Worm (Caenorhabditis elegans) whole organism, L2 larva: ENCODE data around the gene rps-13.

ENCODE experiments used
- C34F6.9 ChIP-seq: fragments of 150-350 bp; optimal IDR thresholded peaks from 2 replicates; lab custom pipeline; 2014; ENCODE audit warnings: missing biosample characterization, missing genetic modification characterization
- F13H6.1 ChIP-seq: sonication (generic microtip); optimal IDR thresholded peaks from 2 replicates; lab custom pipeline; 2016; ENCODE audit warnings: missing genetic modification characterization, missing compliant biosample characterization
- R02D3.7 ChIP-seq: fragments of 150-350 bp; optimal IDR thresholded peaks from 2 replicates; lab custom pipeline; 2014; ENCODE audit warnings: missing biosample characterization, missing genetic modification characterization
- Y55F3AM.14 ChIP-seq: fragments of 200-800 bp; sonication (Bioruptor generic); optimal IDR thresholded peaks from 2 replicates; lab custom pipeline; 2018; ENCODE audit warnings: mild to moderate bottlenecking, missing genetic modification characterization, missing compliant biosample characterization
- ZK546.5 ChIP-seq: sonication (generic microtip); optimal IDR thresholded peaks from 2 replicates; lab custom pipeline; 2017; ENCODE audit warnings: missing biosample characterization, missing genetic modification characterization
- alr-1 ChIP-seq: fragments of 150-350 bp; optimal IDR thresholded peaks from 2 replicates; lab custom pipeline; 2014; ENCODE audit warnings: missing biosample characterization, missing genetic modification characterization
- aly-2 ChIP-seq: fragments of 150-350 bp; optimal IDR thresholded peaks from 2 replicates; lab custom pipeline; 2014; ENCODE audit warnings: missing biosample characterization, missing genetic modification characterization
- ama-1 ChIP-seq: fragments of 150-350 bp; optimal IDR thresholded peaks from 2 replicates; lab custom pipeline; 2018; ENCODE audit warnings: inconsistent platforms
- blmp-1 ChIP-seq: sonication (generic microtip); optimal IDR thresholded peaks from 2 replicates; lab custom pipeline; 2017; ENCODE audit warnings: missing genetic modification characterization, mild to moderate bottlenecking, missing compliant biosample characterization, antibody characterized with exemption, moderate library complexity; ENCODE audit not compliant: insufficient read depth
- ceh-16 ChIP-seq: fragments of 150-350 bp; optimal IDR thresholded peaks from 2 replicates; lab custom pipeline; 2014; ENCODE audit warnings: missing biosample characterization, missing genetic modification characterization
- ceh-82 ChIP-seq: fragments of 150-350 bp; optimal IDR thresholded peaks from 2 replicates; lab custom pipeline; 2014; ENCODE audit warnings: missing biosample characterization, missing genetic modification characterization
- crh-2 ChIP-seq: sonication (generic microtip); optimal IDR thresholded peaks from 2 replicates; lab custom pipeline; 2017; ENCODE audit warnings: missing biosample characterization, missing genetic modification characterization
- dmd-4 ChIP-seq: sonication (generic microtip); optimal IDR thresholded peaks from 2 replicates; lab custom pipeline; 2017; ENCODE audit warnings: missing biosample characterization, missing genetic modification characterization
- egl-27 ChIP-seq: sonication (generic microtip); optimal IDR thresholded peaks from 3 replicates; lab custom pipeline; 2017; ENCODE audit warnings: missing biosample characterization, missing genetic modification reagents, missing genetic modification characterization
- elt-1 ChIP-seq: fragments of 150-350 bp; optimal IDR thresholded peaks from 2 replicates; lab custom pipeline; 2014; ENCODE audit warnings: missing biosample characterization, missing genetic modification characterization
- elt-3 ChIP-seq: sonication (generic microtip); optimal IDR thresholded peaks from 2 replicates; lab custom pipeline; 2017; ENCODE audit warnings: missing biosample characterization, missing genetic modification characterization
- fos-1 ChIP-seq: fragments of 150-350 bp; optimal IDR thresholded peaks from 2 replicates; lab custom pipeline; 2014; ENCODE audit warnings: missing biosample characterization, missing genetic modification characterization
- gmeb-1 ChIP-seq: fragments of 150-350 bp; optimal IDR thresholded peaks from 2 replicates; lab custom pipeline; 2014; ENCODE audit warnings: missing biosample characterization, missing genetic modification characterization
- lin-13 ChIP-seq: fragments of 150-350 bp; optimal IDR thresholded peaks from 2 replicates; lab custom pipeline; 2014; ENCODE audit warnings: missing biosample characterization, missing genetic modification reagents, missing genetic modification characterization
- lsy-2 ChIP-seq, 2 experiments: fragments of 150-350 bp in 1 of 2; sonication (generic microtip) in 1 of 2; optimal IDR thresholded peaks; 2 replicates each; lab custom pipeline; 2014 to 2017; ENCODE audit warnings: missing biosample characterization in 2 of 2, missing genetic modification characterization in 2 of 2
- mbf-1 ChIP-seq: sonication (generic microtip); optimal IDR thresholded peaks from 2 replicates; lab custom pipeline; 2017; ENCODE audit warnings: missing biosample characterization, missing genetic modification characterization
- mdl-1 ChIP-seq, 2 experiments: fragments of 150-350 bp in 1 of 2; sonication (generic microtip) in 1 of 2; optimal IDR thresholded peaks; 2 replicates each; lab custom pipeline; 2017; ENCODE audit warnings: missing biosample characterization in 2 of 2, missing genetic modification characterization in 2 of 2
- nhr-12 ChIP-seq: fragments of 150-350 bp; optimal IDR thresholded peaks from 2 replicates; lab custom pipeline; 2014; ENCODE audit warnings: missing biosample characterization, missing genetic modification characterization
- nhr-129 ChIP-seq: fragments of 150-350 bp; optimal IDR thresholded peaks from 2 replicates; lab custom pipeline; 2014; ENCODE audit warnings: missing biosample characterization, missing genetic modification characterization
- nhr-21 ChIP-seq: fragments of 150-350 bp; optimal IDR thresholded peaks from 2 replicates; lab custom pipeline; 2014; ENCODE audit warnings: missing biosample characterization, missing genetic modification characterization
- nhr-23 ChIP-seq: fragments of 150-350 bp; optimal IDR thresholded peaks from 2 replicates; lab custom pipeline; 2014; ENCODE audit warnings: missing biosample characterization, missing genetic modification reagents, missing genetic modification characterization
- nhr-237 ChIP-seq: fragments of 150-350 bp; optimal IDR thresholded peaks from 2 replicates; lab custom pipeline; 2014; ENCODE audit warnings: missing biosample characterization, missing genetic modification characterization
- nhr-25 ChIP-seq: fragments of 150-350 bp; sonication (generic microtip); optimal IDR thresholded peaks from 3 replicates; lab custom pipeline; 2014; ENCODE audit warnings: missing biosample characterization, missing genetic modification characterization
- nhr-6 ChIP-seq: fragments of 150-350 bp; optimal IDR thresholded peaks from 2 replicates; lab custom pipeline; 2014; ENCODE audit warnings: missing biosample characterization, missing genetic modification characterization
- nhr-77 ChIP-seq: fragments of 150-350 bp; optimal IDR thresholded peaks from 2 replicates; lab custom pipeline; 2014; ENCODE audit warnings: missing biosample characterization, missing genetic modification characterization
- peb-1 ChIP-seq: fragments of 150-350 bp; optimal IDR thresholded peaks from 2 replicates; lab custom pipeline; 2014; ENCODE audit warnings: missing biosample characterization, missing genetic modification characterization
- sem-4 ChIP-seq: fragments of 150-350 bp; optimal IDR thresholded peaks from 2 replicates; lab custom pipeline; 2014; ENCODE audit warnings: missing biosample characterization, missing genetic modification reagents, missing genetic modification characterization
- skn-1 ChIP-seq: sonication (generic microtip); optimal IDR thresholded peaks from 2 replicates; lab custom pipeline; 2017; ENCODE audit warnings: missing biosample characterization, missing genetic modification characterization
- sma-9 ChIP-seq, 2 experiments: fragments of 150-350 bp in 1 of 2; sonication (generic microtip) in 1 of 2; optimal IDR thresholded peaks; 2 replicates each; lab custom pipeline; 2014 to 2016; ENCODE audit warnings: missing genetic modification characterization in 2 of 2, mild to moderate bottlenecking in 1 of 2, missing biosample characterization in 1 of 2, missing compliant biosample characterization in 1 of 2, missing genetic modification reagents in 1 of 2, moderate library complexity in 1 of 2
- snpc-4 ChIP-seq: fragments of 150-350 bp; optimal IDR thresholded peaks from 2 replicates; lab custom pipeline; 2014; ENCODE audit warnings: missing biosample characterization, missing genetic modification characterization
- unc-39 ChIP-seq: fragments of 150-350 bp; optimal IDR thresholded peaks from 2 replicates; lab custom pipeline; 2014; ENCODE audit warnings: missing biosample characterization, missing genetic modification characterization
- unc-55 ChIP-seq: fragments of 150-350 bp; sonication (generic microtip); optimal IDR thresholded peaks from 3 replicates; lab custom pipeline; 2014; ENCODE audit warnings: missing biosample characterization, missing genetic modification reagents, missing genetic modification characterization
- zag-1 ChIP-seq: fragments of 150-350 bp; optimal IDR thresholded peaks from 2 replicates; lab custom pipeline; 2014; ENCODE audit warnings: missing biosample characterization, missing genetic modification characterization
- ztf-1 ChIP-seq: fragments of 200-800 bp; sonication (Bioruptor generic); conservative IDR thresholded peaks from 2 replicates; pipeline ENCODE4 v1.3.6; 2022; ENCODE audit warnings: missing genetic modification characterization, missing compliant biosample characterization
- ztf-4 ChIP-seq: fragments of 150-350 bp; optimal IDR thresholded peaks from 2 replicates; lab custom pipeline; 2014; ENCODE audit warnings: missing biosample characterization, missing genetic modification characterization

The rps-13 gene

ce11 chrIII:6356007-6356406, 18.8 kb downstream of the rps-13 start:
- TF ChIP-seq ztf-4 (tag; lab: Kevin White, UChicago) (no peak), nhr-129 (tag; lab: Kevin White, UChicago) (peak; percentile 19), Y55F3AM.14 (GFP tag; lab: Kevin White, UChicago) (no peak), ceh-16 (tag; lab: Kevin White, UChicago) (no peak)

- TF ChIP-seq nhr-129 (tag; lab: Kevin White, UChicago) (peak; percentile 8), snpc-4 (no peak), unc-55 (GFP tag; lab: Kevin White, UChicago) (peak; percentile 65)
These were observed 19.4 kb downstream of the rps-13 start for ce11 chrIII:6355359-6355758.

- TF ChIP-seq zag-1 (tag; lab: Kevin White, UChicago), result no peak
- no peak for TF ChIP-seq ceh-82 (tag; lab: Kevin White, UChicago)
- TF ChIP-seq ztf-4 (tag; lab: Kevin White, UChicago), result no peak
- TF ChIP-seq peb-1 (tag; lab: Kevin White, UChicago), result no peak
- TF ChIP-seq elt-3 (tag; lab: Kevin White, UChicago), result no peak
- TF ChIP-seq unc-55 (GFP tag; lab: Kevin White, UChicago), result no peak
- no peak for TF ChIP-seq nhr-6 (tag; lab: Kevin White, UChicago)
- no peak for TF ChIP-seq alr-1
- no peak for TF ChIP-seq Y55F3AM.14 (GFP tag; lab: Kevin White, UChicago)
- no peak for TF ChIP-seq blmp-1 (tag; lab: Kevin White, UChicago)
- TF ChIP-seq nhr-23, result no peak
- TF ChIP-seq fos-1, result no peak
- no peak for TF ChIP-seq ceh-16 (tag; lab: Kevin White, UChicago)
- TF ChIP-seq nhr-21 (tag; lab: Kevin White, UChicago), result no peak
- no peak for TF ChIP-seq lsy-2 (tag; optimal IDR thresholded peaks at IDR 0.05; lab: Kevin White, UChicago)
- TF ChIP-seq unc-39, result no peak
- TF ChIP-seq nhr-129 (tag; lab: Kevin White, UChicago), result no peak
- TF ChIP-seq aly-2 (tag; lab: Kevin White, UChicago), result no peak
- no peak for TF ChIP-seq C34F6.9 (tag; lab: Kevin White, UChicago)
These were observed 21.7 kb downstream of the rps-13 start, which contains the start of gene akap-1 for ce11 chrIII:6353084-6353483. TSS of gene akap-1 (plus strand) at chrIII:6353384.

DNA sequence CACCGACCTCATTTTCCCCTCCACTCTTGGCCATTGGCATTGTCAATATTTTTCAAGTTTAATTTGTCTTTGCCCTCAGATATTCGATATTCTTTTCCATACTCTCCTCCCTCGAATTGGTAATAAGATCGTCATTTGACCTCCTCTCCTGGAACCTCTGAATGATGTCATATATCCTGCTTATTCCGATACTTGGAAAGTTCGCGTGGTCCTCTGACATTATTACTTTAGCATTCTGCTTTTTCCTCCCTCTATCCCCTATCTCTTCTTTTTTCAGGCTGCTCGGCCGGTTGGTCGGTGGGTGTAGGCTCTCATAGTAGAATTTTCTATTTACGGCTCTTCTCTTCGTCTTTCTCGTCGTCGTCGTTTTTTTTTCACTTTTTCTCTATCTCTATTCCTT, 22.3 kb downstream of the rps-13 start:
- TF ChIP-seq ama-1 (lab: Kevin White, UChicago) (peak; percentile 27), ztf-1 (GFP tag; lab: Robert Waterston, UW) (no peak), peb-1 (tag; lab: Kevin White, UChicago) (no peak), R02D3.7 (tag; lab: Kevin White, UChicago) (no peak), nhr-12 (tag; lab: Kevin White, UChicago) (no peak), snpc-4 (no peak), nhr-25 (tag; lab: Kevin White, UChicago) (no peak), aly-2 (tag; lab: Kevin White, UChicago) (no peak), crh-2 (tag; lab: Kevin White, UChicago) (peak; percentile 33), F13H6.1 (peak; percentile 47), alr-1 (no peak), fos-1 (no peak), nhr-21 (tag; lab: Kevin White, UChicago) (no peak), lsy-2 (tag; optimal IDR thresholded peaks at IDR 0.05; lab: Kevin White, UChicago) (peak in 1 of 2 experiments; percentile 43), nhr-129 (tag; lab: Kevin White, UChicago) (peak; percentile 30), unc-39 (no peak), zag-1 (tag; lab: Kevin White, UChicago) (peak; percentile 65), blmp-1 (tag; lab: Kevin White, UChicago) (no peak), lin-13 (GFP tag; lab: Kevin White, UChicago) (no peak), skn-1 (no peak), unc-55 (GFP tag; lab: Kevin White, UChicago) (peak; percentile 34), ceh-16 (tag; lab: Kevin White, UChicago) (no peak), dmd-4 (tag; lab: Kevin White, UChicago) (no peak), nhr-237 (tag; lab: Kevin White, UChicago) (no peak), mbf-1 (tag; lab: Kevin White, UChicago) (no peak), sma-9 (GFP tag; optimal IDR thresholded peaks at IDR 0.05; lab: Kevin White, UChicago) (peak; percentile 52), sma-9 (tag; optimal IDR thresholded peaks at IDR 0.05; lab: Kevin White, UChicago) (no peak), ztf-4 (tag; lab: Kevin White, UChicago) (no peak), nhr-6 (tag; lab: Kevin White, UChicago) (peak; percentile 18), sem-4 (tag; lab: Kevin White, UChicago) (peak; percentile 42), egl-27 (tag; lab: Kevin White, UChicago) (no peak), mdl-1 (tag; optimal IDR thresholded peaks at IDR 0.05; lab: Kevin White, UChicago) (no peak), nhr-77 (tag; lab: Kevin White, UChicago) (no peak), elt-1 (tag; lab: Kevin White, UChicago) (no peak), ZK546.5 (tag; lab: Kevin White, UChicago) (no peak), C34F6.9 (tag; lab: Kevin White, UChicago) (peak; percentile 66), gmeb-1 (tag; lab: Kevin White, UChicago) (no peak)
- TF ChIP-seq, all 48 proteins: peak for 11
